Worm (Caenorhabditis elegans) whole organism, L1 larva: Measurements from ENCODE around the gene srv-27.
A peak's percentile ranks its signal among the peaks of the same experiment; 100 is the strongest.

Experiments
- C16A3.4 ChIP-seq: fragments of 150-350 bp; optimal IDR thresholded peaks from 2 replicates; lab custom pipeline; 2014; ENCODE audit warnings: missing biosample characterization, missing genetic modification characterization
- C34B4.2 ChIP-seq: sonication (generic microtip); optimal IDR thresholded peaks from 2 replicates; lab custom pipeline; 2017; ENCODE audit warnings: mild to moderate bottlenecking, missing genetic modification characterization, missing compliant biosample characterization
- F16B12.6 ChIP-seq: fragments of 150-350 bp; optimal IDR thresholded peaks from 2 replicates; lab custom pipeline; 2014; ENCODE audit warnings: missing biosample characterization, missing genetic modification characterization
- alr-1 ChIP-seq: fragments of 200-800 bp; sonication (Bioruptor generic); optimal IDR thresholded peaks from 2 replicates; lab custom pipeline; 2018; ENCODE audit warnings: borderline replicate concordance, mild to moderate bottlenecking, missing genetic modification characterization, missing compliant biosample characterization
- aly-2 ChIP-seq: fragments of 150-350 bp; optimal IDR thresholded peaks from 2 replicates; lab custom pipeline; 2014; ENCODE audit warnings: missing biosample characterization, missing genetic modification characterization
- ama-1 ChIP-seq: fragments of 150-350 bp; optimal IDR thresholded peaks from 2 replicates; lab custom pipeline; 2014
- ceh-8 ChIP-seq: fragments of 200-800 bp; sonication (Bioruptor generic); optimal IDR thresholded peaks from 2 replicates; lab custom pipeline; 2018; ENCODE audit warnings: mild to moderate bottlenecking, missing genetic modification characterization, moderate library complexity, missing compliant biosample characterization
- ceh-90 ChIP-seq: sonication (generic microtip); optimal IDR thresholded peaks from 2 replicates; lab custom pipeline; 2016; ENCODE audit warnings: missing genetic modification characterization, missing compliant biosample characterization
- ces-1 ChIP-seq: fragments of 150-350 bp; optimal IDR thresholded peaks from 2 replicates; lab custom pipeline; 2014; ENCODE audit warnings: missing biosample characterization, missing genetic modification reagents, missing genetic modification characterization
- dpl-1 ChIP-seq, 3 experiments: fragments of 150-350 bp in 2 of 3; sonication (generic microtip) in 1 of 3; optimal IDR thresholded peaks; 2 replicates each; lab custom pipeline; 2014 to 2017; ENCODE audit warnings: missing biosample characterization in 3 of 3, missing genetic modification characterization in 3 of 3, missing genetic modification reagents in 3 of 3
- efl-1 ChIP-seq, 4 experiments: fragments of 150-350 bp; optimal IDR thresholded peaks in 3 of 4; peaks in 1 of 4; 1 replicate in 1 of 4; 2 replicates in 3 of 4; lab custom pipeline; 2014; ENCODE audit warnings: missing biosample characterization in 2 of 4, missing genetic modification characterization in 2 of 4, missing genetic modification reagents in 2 of 4
- elt-2 ChIP-seq: sonication (generic microtip); optimal IDR thresholded peaks from 2 replicates; lab custom pipeline; 2016; ENCODE audit warnings: missing genetic modification characterization, mild to moderate bottlenecking, inconsistent platforms, missing compliant biosample characterization, missing genetic modification reagents
- fkh-10 ChIP-seq: sonication (generic microtip); optimal IDR thresholded peaks from 2 replicates; lab custom pipeline; 2017; ENCODE audit warnings: missing biosample characterization, missing genetic modification reagents, missing genetic modification characterization
- fos-1 ChIP-seq: fragments of 150-350 bp; optimal IDR thresholded peaks from 2 replicates; lab custom pipeline; 2014; ENCODE audit warnings: missing biosample characterization, missing genetic modification characterization
- hlh-17 ChIP-seq: fragments of 200-800 bp; sonication (Bioruptor generic); optimal IDR thresholded peaks from 2 replicates; lab custom pipeline; 2018; ENCODE audit warnings: missing genetic modification characterization, mild to moderate bottlenecking, missing compliant biosample characterization, moderate library complexity, borderline replicate concordance
- hlh-4 ChIP-seq: sonication (generic microtip); optimal IDR thresholded peaks from 2 replicates; lab custom pipeline; 2016; ENCODE audit warnings: mild to moderate bottlenecking, missing genetic modification characterization, missing compliant biosample characterization
- lin-15B ChIP-seq: fragments of 150-350 bp; sonication (generic microtip); optimal IDR thresholded peaks from 3 replicates; lab custom pipeline; 2014; ENCODE audit warnings: missing biosample characterization, missing genetic modification characterization
- mab-9 ChIP-seq: fragments of 200-800 bp; sonication (Bioruptor generic); IDR thresholded peaks from 2 replicates; pipeline ENCODE4 v1.3.6; 2022; ENCODE audit warnings: missing genetic modification reagents, missing genetic modification characterization, missing compliant biosample characterization
- mdl-1 ChIP-seq, 2 experiments: fragments of 150-350 bp; optimal IDR thresholded peaks; 2 replicates each; lab custom pipeline; 2014 to 2017; ENCODE audit warnings: missing biosample characterization in 2 of 2, missing genetic modification characterization in 2 of 2, inconsistent platforms in 1 of 2
- mep-1 ChIP-seq: fragments of 150-350 bp; optimal IDR thresholded peaks from 2 replicates; lab custom pipeline; 2014; ENCODE audit warnings: missing biosample characterization, missing genetic modification characterization
- nhr-11 ChIP-seq: fragments of 150-350 bp; optimal IDR thresholded peaks from 2 replicates; lab custom pipeline; 2014; ENCODE audit warnings: missing biosample characterization, missing genetic modification characterization
- nhr-12 ChIP-seq: sonication (generic microtip); optimal IDR thresholded peaks from 2 replicates; lab custom pipeline; 2017; ENCODE audit warnings: missing biosample characterization, missing genetic modification characterization
- nhr-20 ChIP-seq: sonication (generic microtip); optimal IDR thresholded peaks from 2 replicates; lab custom pipeline; 2016; ENCODE audit warnings: mild to moderate bottlenecking, missing genetic modification characterization, missing compliant biosample characterization
- nhr-237 ChIP-seq: fragments of 150-350 bp; optimal IDR thresholded peaks from 2 replicates; lab custom pipeline; 2014; ENCODE audit warnings: missing biosample characterization, missing genetic modification characterization
- nhr-28 ChIP-seq: fragments of 150-350 bp; optimal IDR thresholded peaks from 2 replicates; lab custom pipeline; 2014; ENCODE audit warnings: missing biosample characterization, missing genetic modification characterization
- skn-1 ChIP-seq: fragments of 150-350 bp; optimal IDR thresholded peaks from 2 replicates; lab custom pipeline; 2014; ENCODE audit warnings: missing biosample characterization, missing genetic modification characterization
- sox-4 ChIP-seq: sonication (generic microtip); optimal IDR thresholded peaks from 2 replicates; lab custom pipeline; 2016; ENCODE audit warnings: missing genetic modification characterization, missing compliant biosample characterization
- sptf-1 ChIP-seq: fragments of 150-350 bp; optimal IDR thresholded peaks from 2 replicates; lab custom pipeline; 2014; ENCODE audit warnings: missing biosample characterization, missing genetic modification characterization
- sup-37 ChIP-seq: fragments of 200-800 bp; sonication (Bioruptor generic); optimal IDR thresholded peaks from 2 replicates; lab custom pipeline; 2018; ENCODE audit warnings: mild to moderate bottlenecking, missing genetic modification characterization, missing compliant biosample characterization
- swsn-7 ChIP-seq: sonication (generic microtip); optimal IDR thresholded peaks from 2 replicates; lab custom pipeline; 2016; ENCODE audit warnings: missing genetic modification characterization, missing compliant biosample characterization
- tlp-1 ChIP-seq: fragments of 150-350 bp; optimal IDR thresholded peaks from 2 replicates; lab custom pipeline; 2014; ENCODE audit warnings: missing biosample characterization, missing genetic modification characterization
- unc-130 ChIP-seq: fragments of 150-350 bp; optimal IDR thresholded peaks from 2 replicates; lab custom pipeline; 2017; ENCODE audit warnings: missing biosample characterization, missing genetic modification characterization, inconsistent platforms
- unc-62 ChIP-seq: fragments of 150-350 bp; optimal IDR thresholded peaks from 2 replicates; lab custom pipeline; 2014; ENCODE audit warnings: missing biosample characterization, missing genetic modification reagents, missing genetic modification characterization
- unc-98 ChIP-seq: fragments of 200-800 bp; sonication (Bioruptor generic); IDR thresholded peaks from 2 replicates; pipeline ENCODE4 v1.3.6; 2022; ENCODE audit warnings: missing genetic modification characterization, missing compliant biosample characterization
- xbp-1 ChIP-seq: sonication (generic microtip); optimal IDR thresholded peaks from 2 replicates; lab custom pipeline; 2016; ENCODE audit warnings: missing genetic modification characterization, missing compliant biosample characterization
- zag-1 ChIP-seq: fragments of 150-350 bp; optimal IDR thresholded peaks from 2 replicates; lab custom pipeline; 2014; ENCODE audit warnings: missing biosample characterization, missing genetic modification characterization
- ztf-11 ChIP-seq, 2 experiments: sonication (generic microtip); optimal IDR thresholded peaks; 2 replicates each; lab custom pipeline; 2016 to 2017; ENCODE audit warnings: missing genetic modification characterization in 2 of 2, missing biosample characterization in 1 of 2, missing compliant biosample characterization in 1 of 2

srv-27 gene

DNA sequence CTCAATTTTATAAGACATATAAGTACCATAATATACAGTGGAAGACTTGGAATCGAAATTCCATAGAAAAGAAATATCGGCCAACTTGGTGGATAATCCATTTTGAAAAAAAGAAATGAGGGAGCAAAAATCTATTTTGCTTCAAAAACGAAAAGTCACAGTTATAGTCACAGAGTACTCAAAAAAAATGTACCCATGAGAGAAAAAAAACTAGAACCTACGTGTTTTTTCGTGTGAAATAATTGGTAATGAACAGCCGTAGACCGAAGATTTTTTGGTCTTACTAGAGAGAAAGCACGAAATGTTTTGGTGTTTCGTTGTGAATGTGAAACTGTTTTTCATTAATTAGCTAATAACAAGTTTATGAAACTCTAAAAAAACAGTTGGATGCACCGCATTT lies 28.8 kb downstream of the srv-27 start, which contains the start of gene srv-30:
Gene srv-30, minus strand, starts transcription at position 101 of the 400 bp plus-strand sequence.
- TF ChIP-seq ceh-90 (tag; lab: Kevin White, UChicago) (no peak), mab-9 (GFP tag; lab: Robert Waterston, UW) (no peak), dpl-1 (GFP tag; optimal IDR thresholded peaks at IDR 0.05; lab: Kevin White, UChicago) (no peak)

DNA sequence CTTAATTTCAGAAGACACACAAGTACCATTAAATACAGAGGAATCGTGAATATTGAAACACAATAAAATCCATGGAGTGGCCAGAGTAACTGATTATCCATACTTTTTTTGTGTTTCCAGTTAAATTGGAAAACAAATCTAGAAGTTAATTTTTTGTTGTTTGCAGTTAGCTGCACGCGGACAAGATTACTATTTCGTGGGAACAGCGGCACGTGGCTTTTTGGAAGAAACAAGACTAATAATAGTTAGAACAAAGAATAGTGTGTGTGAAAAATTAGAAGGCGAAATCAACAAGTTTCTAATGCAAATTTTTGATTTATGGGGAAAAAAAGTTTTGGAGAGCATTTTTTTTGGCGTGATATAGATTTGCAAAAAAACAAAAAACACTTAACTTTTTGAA lies 31.7 kb downstream of the srv-27 start, which contains the start of gene srv-29:
Gene srv-29, minus strand, starts transcription at position 101 of the 400 bp plus-strand sequence.
- TF ChIP-seq ceh-8 (GFP tag; lab: Kevin White, UChicago) (no peak), unc-98 (no peak), dpl-1 (GFP tag; optimal IDR thresholded peaks at IDR 0.05; lab: Kevin White, UChicago) (no peak), elt-2 (no peak), C16A3.4 (no peak), hlh-17 (GFP tag; lab: Kevin White, UChicago) (no peak), unc-62 (GFP tag; lab: Kevin White, UChicago) (no peak), ces-1 (no peak), skn-1 (no peak), sptf-1 (tag; lab: Kevin White, UChicago) (no peak), lin-15B (tag; lab: Kevin White, UChicago) (no peak), ama-1 (lab: Kevin White, UChicago) (no peak), sox-4 (tag; lab: Kevin White, UChicago) (no peak), nhr-12 (tag; lab: Kevin White, UChicago) (no peak), swsn-7 (tag; lab: Kevin White, UChicago) (no peak), sup-37 (GFP tag; lab: Kevin White, UChicago) (no peak), zag-1 (tag; lab: Kevin White, UChicago) (no peak)
- TF ChIP-seq, all 84 proteins: peak for 0

DNA sequence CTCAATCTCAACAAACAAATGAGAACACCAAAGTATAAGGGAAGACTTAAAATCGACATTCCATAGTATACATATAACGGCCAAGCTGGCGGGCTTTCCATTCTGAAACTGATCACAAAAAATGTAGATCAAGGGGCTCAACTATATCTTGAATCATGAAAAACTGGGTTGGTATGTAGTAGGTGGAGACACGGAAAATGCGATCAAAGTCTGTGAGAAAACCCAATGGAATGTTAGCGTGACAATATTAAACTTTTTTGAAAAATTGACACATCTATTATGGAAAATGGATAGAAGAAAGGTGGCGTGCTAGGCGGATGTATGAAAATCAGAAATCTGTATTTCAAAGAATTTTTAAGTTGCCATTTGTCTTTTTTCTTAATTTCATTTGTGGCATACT lies 34.9 kb downstream of the srv-27 start, which contains the start of gene srv-28:
Gene srv-28, minus strand, starts transcription at position 101 of the 400 bp plus-strand sequence.
- TF ChIP-seq elt-2 (no peak), efl-1 (optimal IDR thresholded peaks at IDR 0.05; lab: Kevin White, UChicago) (no peak), efl-1 (GFP tag; optimal IDR thresholded peaks at IDR 0.05 in 1 of 2; lab: Kevin White, UChicago) (peak in 1 of 2 experiments; percentile 2), C16A3.4 (no peak), alr-1 (tag; lab: Kevin White, UChicago) (no peak), nhr-28 (tag; lab: Kevin White, UChicago) (no peak), mdl-1 (tag; optimal IDR thresholded peaks at IDR 0.05; lab: Kevin White, UChicago) (no peak)

DNA sequence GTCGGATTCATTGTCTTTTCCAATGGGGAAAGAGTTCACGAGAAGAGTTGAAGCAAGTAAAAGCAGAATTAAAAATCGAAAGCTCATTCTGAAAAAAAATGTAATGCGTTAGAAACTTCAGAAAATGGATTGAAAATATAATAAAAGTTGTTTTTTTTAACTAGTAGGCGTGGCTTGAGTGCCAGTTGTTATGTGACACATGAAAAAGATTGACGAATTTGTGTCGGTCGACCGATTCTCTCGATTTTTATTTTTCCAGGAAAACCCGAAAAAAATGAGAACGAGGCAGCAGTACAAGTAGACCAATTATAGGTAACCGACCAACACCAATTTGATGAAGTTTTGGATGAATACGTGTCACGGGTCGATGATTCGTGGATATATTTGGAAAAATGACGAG lies 38.4 kb downstream of the srv-27 start, which contains the start of gene nlp-16:
Gene nlp-16, minus strand, starts transcription at position 101 of the 400 bp plus-strand sequence.
- TF ChIP-seq swsn-7 (tag; lab: Kevin White, UChicago), result no peak
- TF ChIP-seq nhr-20 (tag; lab: Kevin White, UChicago), result no peak
- TF ChIP-seq unc-130, result no peak
- TF ChIP-seq aly-2 (tag; lab: Kevin White, UChicago), result no peak
- TF ChIP-seq hlh-4 (tag; lab: Kevin White, UChicago), result no peak
- TF ChIP-seq mep-1, result no peak
- TF ChIP-seq tlp-1 (tag; lab: Kevin White, UChicago), result no peak
- TF ChIP-seq sptf-1 (tag; lab: Kevin White, UChicago), result no peak
- TF ChIP-seq nhr-11 (tag; lab: Kevin White, UChicago), result no peak
- TF ChIP-seq F16B12.6 (tag; lab: Kevin White, UChicago), result no peak
- TF ChIP-seq ztf-11 (tag; optimal IDR thresholded peaks at IDR 0.05; lab: Kevin White, UChicago), result no peak
- TF ChIP-seq nhr-237, result no peak
- no peak for TF ChIP-seq dpl-1 (GFP tag; optimal IDR thresholded peaks at IDR 0.05; lab: Kevin White, UChicago)

DNA sequence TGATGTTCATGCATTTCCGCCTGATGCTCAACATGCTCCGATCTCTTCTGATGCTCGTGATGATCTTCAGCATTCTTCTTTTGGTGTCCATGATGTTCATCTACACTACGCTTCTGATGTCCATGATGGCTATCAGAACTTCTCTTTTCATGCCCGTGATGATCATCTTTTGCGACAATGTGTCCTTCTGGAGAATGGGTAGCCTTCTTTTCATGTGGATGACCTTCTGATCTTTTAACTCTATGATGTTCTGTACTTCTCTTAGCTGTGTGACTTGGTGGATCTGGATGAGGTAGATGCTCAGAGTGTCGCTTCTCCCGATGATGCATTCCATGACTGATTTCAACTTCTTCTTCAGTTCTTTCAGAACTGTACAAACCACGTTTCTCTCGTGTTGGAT lies 39.2 kb downstream of the srv-27 start:
- no peak for TF ChIP-seq fos-1 (tag; lab: Kevin White, UChicago)
- TF ChIP-seq C34B4.2 (tag; lab: Kevin White, UChicago), result no peak
- TF ChIP-seq xbp-1 (tag; lab: Kevin White, UChicago), result no peak
- no peak for TF ChIP-seq C16A3.4
- no peak for TF ChIP-seq swsn-7 (tag; lab: Kevin White, UChicago)
- TF ChIP-seq fkh-10 (GFP tag; lab: Kevin White, UChicago), result no peak
